Worm (Caenorhabditis elegans) whole organism, L4 larva: ENCODE data around the gene T02G5.7.

Experiments used
- D1046.2 ChIP-seq: fragments of 200-800 bp; sonication (Bioruptor generic); IDR thresholded peaks from 2 replicates; pipeline ENCODE4 v1.3.6; 2022; ENCODE audit warnings: missing genetic modification characterization, missing compliant biosample characterization
- R02D3.7 ChIP-seq: fragments of 150-350 bp; sonication (generic microtip); optimal IDR thresholded peaks from 3 replicates; lab custom pipeline; 2014; ENCODE audit warnings: missing biosample characterization, missing genetic modification characterization
- T20F7.1 ChIP-seq: fragments of 200-800 bp; sonication (Bioruptor generic); optimal IDR thresholded peaks from 2 replicates; lab custom pipeline; 2018; ENCODE audit warnings: mild to moderate bottlenecking, missing genetic modification characterization, missing compliant biosample characterization
- Y48G9A.11 ChIP-seq: fragments of 200-800 bp; sonication (Bioruptor generic); IDR thresholded peaks from 2 replicates; pipeline ENCODE4 v1.3.6; 2022; ENCODE audit warnings: missing genetic modification reagents, missing genetic modification characterization, missing compliant biosample characterization
- aly-2 ChIP-seq: sonication (generic microtip); optimal IDR thresholded peaks from 2 replicates; lab custom pipeline; 2018; ENCODE audit warnings: missing biosample characterization, missing genetic modification characterization
- ama-1 ChIP-seq: fragments of 150-350 bp; optimal IDR thresholded peaks from 2 replicates; lab custom pipeline; 2014; ENCODE audit warnings: inconsistent platforms, mixed read lengths
- ceh-28 ChIP-seq: fragments of 150-350 bp; optimal IDR thresholded peaks from 2 replicates; lab custom pipeline; 2014; ENCODE audit warnings: missing biosample characterization, missing genetic modification reagents, missing genetic modification characterization
- ceh-44 ChIP-seq: fragments of 200-800 bp; sonication (Bioruptor generic); IDR thresholded peaks from 2 replicates; pipeline ENCODE4 v1.3.6; 2022; ENCODE audit warnings: missing genetic modification reagents, missing genetic modification characterization, missing compliant biosample characterization
- ces-1 ChIP-seq: fragments of 150-350 bp; sonication (generic microtip); optimal IDR thresholded peaks from 4 replicates; lab custom pipeline; 2014; ENCODE audit warnings: missing biosample characterization, missing genetic modification reagents, missing genetic modification characterization
- daf-12 ChIP-seq: fragments of 150-350 bp; optimal IDR thresholded peaks from 2 replicates; lab custom pipeline; 2014; ENCODE audit warnings: missing biosample characterization, missing genetic modification reagents, missing genetic modification characterization
- daf-19 ChIP-seq: fragments of 200-800 bp; sonication (Bioruptor generic); conservative IDR thresholded peaks from 2 replicates; pipeline ENCODE4 v1.3.6; 2022; ENCODE audit warnings: missing genetic modification characterization, missing compliant biosample characterization
- daf-8 ChIP-seq: fragments of 200-800 bp; sonication (Bioruptor generic); IDR thresholded peaks from 2 replicates; pipeline ENCODE4 v1.3.6; 2022; ENCODE audit warnings: missing genetic modification characterization, missing compliant biosample characterization
- dpl-1 ChIP-seq: fragments of 150-350 bp; optimal IDR thresholded peaks from 2 replicates; lab custom pipeline; 2014; ENCODE audit warnings: missing biosample characterization, missing genetic modification reagents, missing genetic modification characterization
- duxl-1 ChIP-seq: sonication (generic microtip); optimal IDR thresholded peaks from 2 replicates; lab custom pipeline; 2016; ENCODE audit warnings: mild to moderate bottlenecking, missing genetic modification characterization, moderate library complexity, missing compliant biosample characterization; ENCODE audit not compliant: poor library complexity
- egl-27 ChIP-seq: sonication (generic microtip); optimal IDR thresholded peaks from 3 replicates; lab custom pipeline; 2017; ENCODE audit warnings: missing biosample characterization, missing genetic modification reagents, missing genetic modification characterization
- gei-8 ChIP-seq: fragments of 200-800 bp; sonication (Bioruptor generic); optimal IDR thresholded peaks from 2 replicates; lab custom pipeline; 2018; ENCODE audit warnings: mild to moderate bottlenecking, missing genetic modification characterization, missing compliant biosample characterization
- hif-1 ChIP-seq, 2 experiments: sonication (generic microtip); optimal IDR thresholded peaks; 2 replicates each; lab custom pipeline; 2016 to 2017; ENCODE audit warnings: missing compliant biosample characterization in 2 of 2, missing genetic modification characterization in 2 of 2, missing genetic modification reagents in 2 of 2, missing genotype in 2 of 2, mild to moderate bottlenecking in 1 of 2
- lim-7 ChIP-seq: fragments of 200-800 bp; sonication (Bioruptor generic); IDR thresholded peaks from 2 replicates; pipeline ENCODE4 v1.3.6; 2022; ENCODE audit warnings: missing genetic modification characterization, missing compliant biosample characterization
- lin-15B ChIP-seq: fragments of 150-350 bp; sonication (generic microtip); optimal IDR thresholded peaks from 3 replicates; lab custom pipeline; 2014; ENCODE audit warnings: missing biosample characterization, missing genetic modification characterization
- lin-39 ChIP-seq: fragments of 150-350 bp; optimal IDR thresholded peaks from 2 replicates; lab custom pipeline; 2014; ENCODE audit warnings: missing biosample characterization, missing genetic modification reagents, missing genetic modification characterization
- lsy-2 ChIP-seq, 2 experiments: fragments of 150-350 bp in 1 of 2; sonication (generic microtip) in 1 of 2; optimal IDR thresholded peaks; 2 replicates each; lab custom pipeline; 2014 to 2017; ENCODE audit warnings: missing biosample characterization in 2 of 2, missing genetic modification characterization in 2 of 2
- madf-5 ChIP-seq, 2 experiments: fragments of 200-800 bp; sonication (Bioruptor generic); IDR thresholded peaks; 2 replicates each; pipeline ENCODE4 v1.3.6; 2022; ENCODE audit warnings: missing compliant biosample characterization in 2 of 2, missing genetic modification characterization in 2 of 2
- mdl-1 ChIP-seq, 2 experiments: fragments of 150-350 bp in 1 of 2; sonication (generic microtip) in 1 of 2; optimal IDR thresholded peaks; 2 replicates each; lab custom pipeline; 2014 to 2017; ENCODE audit warnings: missing biosample characterization in 2 of 2, missing genetic modification characterization in 2 of 2
- mep-1 ChIP-seq: fragments of 150-350 bp; sonication (generic microtip); optimal IDR thresholded peaks from 3 replicates; lab custom pipeline; 2014; ENCODE audit warnings: missing biosample characterization, missing genetic modification characterization
- mxl-2 ChIP-seq: fragments of 200-800 bp; sonication (Bioruptor generic); conservative IDR thresholded peaks from 2 replicates; pipeline ENCODE4 v1.3.6; 2022; ENCODE audit warnings: missing genetic modification reagents, missing genetic modification characterization, missing compliant biosample characterization
- nhr-102 ChIP-seq: sonication (generic microtip); optimal IDR thresholded peaks from 2 replicates; lab custom pipeline; 2016; ENCODE audit warnings: mild to moderate bottlenecking, missing genetic modification characterization, moderate library complexity, missing compliant biosample characterization
- nhr-237 ChIP-seq: sonication (generic microtip); optimal IDR thresholded peaks from 2 replicates; lab custom pipeline; 2017; ENCODE audit warnings: missing biosample characterization, missing genetic modification characterization
- nhr-41 ChIP-seq: fragments of 200-800 bp; sonication (Bioruptor generic); IDR thresholded peaks from 2 replicates; pipeline ENCODE4 v1.3.6; 2022; ENCODE audit warnings: missing genetic modification reagents, missing genetic modification characterization, missing compliant biosample characterization
- php-3 ChIP-seq: fragments of 200-800 bp; sonication (Bioruptor generic); IDR thresholded peaks from 2 replicates; pipeline ENCODE4 v1.3.6; 2022; ENCODE audit warnings: missing genetic modification reagents, missing genetic modification characterization, missing compliant biosample characterization
- pqm-1 ChIP-seq: sonication (generic microtip); optimal IDR thresholded peaks from 2 replicates; lab custom pipeline; 2017; ENCODE audit warnings: missing biosample characterization, missing genetic modification characterization
- saeg-2 ChIP-seq: fragments of 200-800 bp; sonication (Bioruptor generic); IDR thresholded peaks from 2 replicates; pipeline ENCODE4 v1.3.6; 2022; ENCODE audit warnings: missing genetic modification reagents, missing genetic modification characterization, missing compliant biosample characterization
- skn-1 ChIP-seq: fragments of 150-350 bp; optimal IDR thresholded peaks from 2 replicates; lab custom pipeline; 2014; ENCODE audit warnings: missing biosample characterization, missing genetic modification characterization
- snpc-4 ChIP-seq: fragments of 150-350 bp; optimal IDR thresholded peaks from 2 replicates; lab custom pipeline; 2014; ENCODE audit warnings: missing biosample characterization, missing genetic modification characterization
- unc-130 ChIP-seq: sonication (generic microtip); optimal IDR thresholded peaks from 2 replicates; lab custom pipeline; 2016; ENCODE audit warnings: missing genetic modification reagents, missing genetic modification characterization, missing compliant biosample characterization
- unc-62 ChIP-seq, 3 experiments: fragments of 150-350 bp in 1 of 3; sonication (generic microtip); optimal IDR thresholded peaks in 2 of 3; peaks in 1 of 3; 1 replicate in 1 of 3; 2 replicates in 2 of 3; lab custom pipeline; 2014 to 2017; ENCODE audit warnings: missing biosample characterization in 3 of 3, missing genetic modification characterization in 3 of 3, missing genetic modification reagents in 3 of 3, missing genotype in 1 of 3
- vab-7 ChIP-seq: fragments of 200-800 bp; sonication (Bioruptor generic); IDR thresholded peaks from 2 replicates; pipeline ENCODE4 v1.3.6; 2022; ENCODE audit warnings: missing genetic modification reagents, missing genetic modification characterization, missing compliant biosample characterization
- zfp-3 ChIP-seq: fragments of 200-800 bp; sonication (Bioruptor generic); conservative IDR thresholded peaks from 2 replicates; pipeline ENCODE4 v1.3.6; 2022; ENCODE audit warnings: missing genetic modification reagents, missing genetic modification characterization, missing compliant biosample characterization

The T02G5.7 gene

ce11 chrII:7090852-7091251 lies 15.4 kb downstream of the T02G5.7 start:
- TF ChIP-seq mdl-1 (tag; optimal IDR thresholded peaks at IDR 0.05; lab: Kevin White, UChicago) (no peak), nhr-237 (no peak), ceh-28 (tag; lab: Kevin White, UChicago) (no peak), daf-12 (tag; lab: Kevin White, UChicago) (no peak), ces-1 (no peak)

ce11 chrII:7093339-7093821 lies 18.0 kb downstream of the T02G5.7 start, which contains the start of gene T02G5.3:
Gene T02G5.3, plus strand, starts transcription at chrII:7093389.
- TF ChIP-seq mxl-2 (GFP tag; lab: Robert Waterston, UW) (no peak), hif-1 (tag; optimal IDR thresholded peaks at IDR 0.05; lab: Kevin White, UChicago) (no peak), D1046.2 (GFP tag; lab: Robert Waterston, UW) (no peak)

ce11 chrII:7095970-7096369 lies 20.6 kb downstream of the T02G5.7 start:
- TF ChIP-seq daf-8 (GFP tag; lab: Robert Waterston, UW) (no peak), pqm-1 (tag; lab: Kevin White, UChicago) (no peak), madf-5 (GFP tag; IDR thresholded peaks at IDR 0.05; lab: Robert Waterston, UW) (no peak), gei-8 (GFP tag; lab: Kevin White, UChicago) (no peak), lin-15B (tag; lab: Kevin White, UChicago) (no peak), nhr-102 (tag; lab: Kevin White, UChicago) (no peak), egl-27 (tag; lab: Kevin White, UChicago) (no peak), saeg-2 (no peak)

- TF ChIP-seq ceh-28 (tag; lab: Kevin White, UChicago): no peak
- no peak for TF ChIP-seq ceh-44 (GFP tag; lab: Robert Waterston, UW)
- TF ChIP-seq dpl-1 (GFP tag; lab: Kevin White, UChicago): no peak
- TF ChIP-seq gei-8 (GFP tag; lab: Kevin White, UChicago): no peak
Observed at ce11 chrII:7098578-7098977, 23.2 kb downstream of the T02G5.7 start, which contains the start of gene mct-5. Gene mct-5, minus strand, starts transcription at chrII:7098593.

- TF ChIP-seq zfp-3 (GFP tag; lab: Robert Waterston, UW): peak; percentile 74; the same call in 1 of the 2 replicates
- no peak for TF ChIP-seq snpc-4 (tag; lab: Kevin White, UChicago)
- no peak for TF ChIP-seq vab-7 (GFP tag; lab: Robert Waterston, UW)
- no peak for TF ChIP-seq skn-1
- TF ChIP-seq T20F7.1 (GFP tag; lab: Kevin White, UChicago): peak; percentile 38
- TF ChIP-seq gei-8 (GFP tag; lab: Kevin White, UChicago): no peak
- 0 out of 4 replicates have a peak, but pooled peaks of 1 of the 2 experiments have one; percentile 3 for TF ChIP-seq madf-5 (GFP tag; IDR thresholded peaks at IDR 0.05; lab: Robert Waterston, UW)
- peak in 1 of 2 experiments; percentile 10 for TF ChIP-seq lsy-2 (tag; optimal IDR thresholded peaks at IDR 0.05; lab: Kevin White, UChicago)
- TF ChIP-seq php-3: no peak
- peak; percentile 63 for TF ChIP-seq ama-1 (lab: Kevin White, UChicago)
- TF ChIP-seq Y48G9A.11 (GFP tag; lab: Robert Waterston, UW): no peak
- TF ChIP-seq unc-130: no peak
- TF ChIP-seq mep-1 (tag; lab: Kevin White, UChicago): no peak
- TF ChIP-seq daf-19: no peak
- TF ChIP-seq hif-1 (tag; optimal IDR thresholded peaks at IDR 0.05; lab: Kevin White, UChicago): peak in 1 of 2 experiments; percentile 31
- TF ChIP-seq lin-39 (tag; lab: Kevin White, UChicago): no peak
- TF ChIP-seq daf-8 (GFP tag; lab: Robert Waterston, UW): no peak
- TF ChIP-seq duxl-1 (tag; lab: Kevin White, UChicago): no peak
- TF ChIP-seq lim-7 (GFP tag; lab: Robert Waterston, UW): no peak
- no peak for TF ChIP-seq aly-2 (tag; lab: Kevin White, UChicago)
- no peak for TF ChIP-seq R02D3.7
- no peak for TF ChIP-seq nhr-41
- TF ChIP-seq unc-62 (GFP tag; optimal IDR thresholded peaks at IDR 0.05 in 1 of 2; lab: Kevin White, UChicago): peak in 1 of 2 experiments; percentile 96
- TF ChIP-seq unc-62 (tag; optimal IDR thresholded peaks at IDR 0.05; lab: Kevin White, UChicago): no peak
Observed at ce11 chrII:7099231-7099630, 23.8 kb downstream of the T02G5.7 start.
